Worm (Caenorhabditis elegans) whole organism, midembryonic: ENCODE results near the gene W07G4.8.

Experiments
- T22C8.4 ChIP-seq: fragments of 200-800 bp; sonication (Bioruptor generic); IDR thresholded peaks from 2 replicates; pipeline ENCODE4 v1.3.6; 2022; ENCODE audit warnings: missing genetic modification characterization, missing compliant biosample characterization
- cog-1 ChIP-seq: sonication (generic microtip); optimal IDR thresholded peaks from 2 replicates; lab custom pipeline; 2016; ENCODE audit warnings: missing genetic modification characterization, missing compliant biosample characterization
- flt-1 ChIP-seq: fragments of 200-800 bp; sonication (Bioruptor generic); IDR thresholded peaks from 2 replicates; pipeline ENCODE4 v1.3.6; 2022; ENCODE audit warnings: missing genetic modification characterization, missing compliant biosample characterization
- klf-2 ChIP-seq: fragments of 200-800 bp; sonication (Bioruptor generic); conservative IDR thresholded peaks from 2 replicates; pipeline ENCODE4 v1.3.6; 2022; ENCODE audit warnings: missing genetic modification reagents, missing genetic modification characterization, missing compliant biosample characterization
- med-1 ChIP-seq: sonication (generic microtip); optimal IDR thresholded peaks from 2 replicates; lab custom pipeline; 2017; ENCODE audit warnings: missing genetic modification characterization, mild to moderate bottlenecking, missing compliant biosample characterization, antibody characterized with exemption, missing genetic modification reagents; ENCODE audit not compliant: insufficient read depth
- ref-1 ChIP-seq: fragments of 200-800 bp; sonication (Bioruptor generic); conservative IDR thresholded peaks from 2 replicates; pipeline ENCODE4 v1.3.6; 2022; ENCODE audit warnings: missing genetic modification reagents, missing genetic modification characterization, missing compliant biosample characterization
- tab-1 ChIP-seq: fragments of 200-800 bp; sonication (Bioruptor generic); IDR thresholded peaks from 2 replicates; pipeline ENCODE4 v1.3.6; 2022; ENCODE audit warnings: missing genetic modification characterization, missing compliant biosample characterization
- ztf-23 ChIP-seq: fragments of 200-800 bp; sonication (Bioruptor generic); IDR thresholded peaks from 2 replicates; pipeline ENCODE4 v1.3.6; 2022; ENCODE audit warnings: missing genetic modification reagents, missing genetic modification characterization, missing compliant biosample characterization
- ztf-29 ChIP-seq: fragments of 200-800 bp; sonication (Bioruptor generic); IDR thresholded peaks from 2 replicates; pipeline ENCODE4 v1.3.6; 2022; ENCODE audit warnings: missing genetic modification reagents, missing genetic modification characterization, missing compliant biosample characterization

DNA sequence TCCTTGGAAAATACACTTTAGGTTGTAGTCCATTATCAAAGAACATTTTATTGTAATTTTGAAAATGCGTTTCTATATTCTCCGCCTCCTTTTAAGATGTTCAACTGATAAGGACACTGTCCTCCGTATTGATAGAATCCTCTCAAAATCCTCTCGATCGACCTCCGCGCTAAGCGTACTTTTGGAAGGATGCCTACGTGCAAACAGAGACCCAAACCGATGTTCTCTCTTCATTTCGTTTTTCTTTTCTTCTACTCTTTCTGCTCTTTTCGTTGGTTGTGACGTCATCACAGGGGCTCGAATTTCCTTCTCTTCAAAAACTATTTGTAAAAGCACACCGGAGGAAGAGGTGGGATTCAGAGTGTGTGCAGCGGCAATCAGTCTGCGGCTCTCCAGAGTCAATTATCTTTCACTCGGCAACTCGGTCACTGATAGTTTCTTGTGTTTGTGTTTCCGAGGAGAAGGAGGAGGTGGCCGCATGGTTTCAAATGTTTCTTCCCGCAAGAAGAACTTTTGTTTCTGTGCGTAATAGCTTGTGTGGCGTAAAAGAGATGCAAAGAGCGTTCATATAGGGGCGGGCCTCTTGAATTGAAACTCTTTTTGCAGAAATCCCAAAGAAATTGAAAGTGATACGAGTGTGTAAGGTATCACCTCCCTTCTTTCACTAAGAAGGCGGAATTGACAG is 33.2 kb upstream of the W07G4.8 start, which contains the start of gene C34B4.2:
- TF ChIP-seq med-1 (GFP tag; lab: Kevin White, UChicago) (no peak), ref-1 (GFP tag; lab: Robert Waterston, UW) (no peak), cog-1 (tag; lab: Kevin White, UChicago) (peak; percentile 6), klf-2 (GFP tag; lab: Robert Waterston, UW) (no peak), ztf-23 (no peak), T22C8.4 (GFP tag; lab: Robert Waterston, UW) (no peak), tab-1 (GFP tag; lab: Robert Waterston, UW) (no peak), ztf-29 (no peak), flt-1 (GFP tag; lab: Robert Waterston, UW) (no peak)
